Worm (Caenorhabditis elegans): ENCODE measurements around the gene pdcd-2.
"Not testable (repeated sequence)": the region's sequence is repeated elsewhere in the genome, so short reads cannot be mapped to it uniquely, and the experiment has no call there.

Gene pdcd-2

ce11 chrIII:4378600-4379293, 39.1 kb downstream of the pdcd-2 start:
- TF ChIP-seq ceh-19 (GFP tag; optimal IDR thresholded peaks at IDR 0.05) = peak; percentile 37
- TF ChIP-seq pha-2 (tag; optimal IDR thresholded peaks at IDR 0.05) = peak; percentile 77
- peak; percentile 87 for TF ChIP-seq ceh-18 (tag; optimal IDR thresholded peaks at IDR 0.05)
- peak; percentile 44 for TF ChIP-seq nfya-1 (tag; optimal IDR thresholded peaks at IDR 0.05)
- peak; percentile 52 for TF ChIP-seq Y22D7AL.16 (tag; optimal IDR thresholded peaks at IDR 0.05)
- peak; percentile 55 for TF ChIP-seq nhr-232 (tag; optimal IDR thresholded peaks at IDR 0.05)
- TF ChIP-seq ceh-31 (tag; optimal IDR thresholded peaks at IDR 0.05) = peak; percentile 70
- peak; percentile 54 for TF ChIP-seq sox-4 (tag; optimal IDR thresholded peaks at IDR 0.05)
- peak; percentile 6 for TF ChIP-seq ets-4 (tag; optimal IDR thresholded peaks at IDR 0.05)
- peak; percentile 43 for TF ChIP-seq C08G9.2 (tag; optimal IDR thresholded peaks at IDR 0.05)
- peak; percentile 39 for TF ChIP-seq ceh-14 (tag; optimal IDR thresholded peaks at IDR 0.05)
- peak; percentile 60 for TF ChIP-seq gmeb-2 (tag; optimal IDR thresholded peaks at IDR 0.05)
- TF ChIP-seq K02D7.2 (tag; optimal IDR thresholded peaks at IDR 0.05) = peak; percentile 55
- peak; percentile 18 for TF ChIP-seq hlh-15 (tag; optimal IDR thresholded peaks at IDR 0.05)
- TF ChIP-seq hlh-8 (tag; optimal IDR thresholded peaks at IDR 0.05) = peak; percentile 10
- peak; percentile 34 for TF ChIP-seq F13H6.1 (tag; optimal IDR thresholded peaks at IDR 0.05)
- peak; percentile 55; the same call in 1 of the 2 replicates for TF ChIP-seq unc-3 (GFP tag; conservative IDR thresholded peaks at IDR 0.05)
- TF ChIP-seq unc-3 (tag; optimal IDR thresholded peaks at IDR 0.05) = not testable (repeated sequence)
- peak; percentile 63 for TF ChIP-seq fkh-6 (tag; optimal IDR thresholded peaks at IDR 0.05)
- TF ChIP-seq pat-9 (tag; optimal IDR thresholded peaks at IDR 0.05) = peak; percentile 39
- peak; percentile 62 for TF ChIP-seq syd-9 (tag; optimal IDR thresholded peaks at IDR 0.05)
- peak; percentile 40 for TF ChIP-seq sdc-2 (tag; optimal IDR thresholded peaks at IDR 0.05)
- peak; percentile 28 for TF ChIP-seq K09A11.1 (tag; optimal IDR thresholded peaks at IDR 0.05; ENCODE audit: insufficient read depth)
- TF ChIP-seq fax-1 (tag; optimal IDR thresholded peaks at IDR 0.05) = peak; percentile 48
- peak; percentile 31 for TF ChIP-seq ttx-3 (tag; optimal IDR thresholded peaks at IDR 0.05)
- peak; percentile 54 for TF ChIP-seq che-1 (tag; optimal IDR thresholded peaks at IDR 0.05)
- peak; percentile 28 for TF ChIP-seq ceh-48 (tag; optimal IDR thresholded peaks at IDR 0.05)
- peak; percentile 4 for TF ChIP-seq hlh-6 (tag; optimal IDR thresholded peaks at IDR 0.05)
- peak; percentile 67 for TF ChIP-seq T23F11.4 (GFP tag; optimal IDR thresholded peaks at IDR 0.05)
- peak; percentile 56 for TF ChIP-seq ceh-34 (tag; optimal IDR thresholded peaks at IDR 0.05)
- TF ChIP-seq madf-2 (tag; optimal IDR thresholded peaks at IDR 0.05) = peak; percentile 69
- peak; percentile 43 for TF ChIP-seq ahr-1 (tag; optimal IDR thresholded peaks at IDR 0.05)
- TF ChIP-seq ceh-2 (tag; optimal IDR thresholded peaks at IDR 0.05) = peak; percentile 7
- peak; percentile 10 for TF ChIP-seq zip-5 (tag; optimal IDR thresholded peaks at IDR 0.05)
- peak; percentile 69 for TF ChIP-seq sox-2 (GFP tag; IDR thresholded peaks at IDR 0.05)
- TF ChIP-seq tbx-2 (tag; optimal IDR thresholded peaks at IDR 0.05) = peak; percentile 51
- TF ChIP-seq ceh-45 (GFP tag; IDR thresholded peaks at IDR 0.05) = peak; percentile 69; the same call in 1 of the 2 replicates
- TF ChIP-seq lin-11 (tag; optimal IDR thresholded peaks at IDR 0.05) = peak; percentile 32
- TF ChIP-seq elt-2 (tag; optimal IDR thresholded peaks at IDR 0.05) = peak; percentile 41
- peak; percentile 12 for TF ChIP-seq dmd-4 (tag; optimal IDR thresholded peaks at IDR 0.05; ENCODE audit: borderline replicate concordance)
- peak; percentile 47 for TF ChIP-seq ref-2 (tag; optimal IDR thresholded peaks at IDR 0.05)
- TF ChIP-seq rnt-1 (tag; optimal IDR thresholded peaks at IDR 0.05) = peak; percentile 15
- peak; percentile 68 for TF ChIP-seq C38D4.7 (GFP tag; optimal IDR thresholded peaks at IDR 0.05)
- peak; percentile 39 for TF ChIP-seq ceh-24 (tag; optimal IDR thresholded peaks at IDR 0.05)
